Worm (Caenorhabditis elegans): ENCODE data around the gene dyf-7.

DNA sequence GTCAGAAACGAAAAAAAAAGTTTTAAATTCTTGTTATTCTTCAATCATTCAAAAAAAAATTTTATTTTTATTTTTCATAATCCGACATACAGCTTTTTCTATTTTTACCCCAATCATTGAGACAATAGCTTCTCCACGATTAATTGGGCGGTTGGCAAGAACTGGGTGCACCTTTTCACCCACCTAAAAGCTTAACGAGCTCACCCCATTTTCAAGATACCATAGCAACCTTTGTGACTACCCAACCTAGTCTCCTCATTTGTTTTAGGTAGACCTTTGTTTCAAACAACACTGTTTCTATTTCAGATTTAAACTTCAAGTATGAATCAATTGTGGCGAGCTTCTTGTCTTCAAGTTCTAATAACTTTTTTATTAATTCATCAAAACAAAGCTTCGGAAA is at the start of gene dyf-7:
- TF ChIP-seq him-1 (tag; optimal IDR thresholded peaks at IDR 0.05): no peak
- TF ChIP-seq dao-5 (tag; optimal IDR thresholded peaks at IDR 0.05): no peak
- TF ChIP-seq W03F9.2 (tag; optimal IDR thresholded peaks at IDR 0.05): no peak
